Worm (Caenorhabditis elegans): ENCODE results near the gene rsp-4.

Gene rsp-4

DNA sequence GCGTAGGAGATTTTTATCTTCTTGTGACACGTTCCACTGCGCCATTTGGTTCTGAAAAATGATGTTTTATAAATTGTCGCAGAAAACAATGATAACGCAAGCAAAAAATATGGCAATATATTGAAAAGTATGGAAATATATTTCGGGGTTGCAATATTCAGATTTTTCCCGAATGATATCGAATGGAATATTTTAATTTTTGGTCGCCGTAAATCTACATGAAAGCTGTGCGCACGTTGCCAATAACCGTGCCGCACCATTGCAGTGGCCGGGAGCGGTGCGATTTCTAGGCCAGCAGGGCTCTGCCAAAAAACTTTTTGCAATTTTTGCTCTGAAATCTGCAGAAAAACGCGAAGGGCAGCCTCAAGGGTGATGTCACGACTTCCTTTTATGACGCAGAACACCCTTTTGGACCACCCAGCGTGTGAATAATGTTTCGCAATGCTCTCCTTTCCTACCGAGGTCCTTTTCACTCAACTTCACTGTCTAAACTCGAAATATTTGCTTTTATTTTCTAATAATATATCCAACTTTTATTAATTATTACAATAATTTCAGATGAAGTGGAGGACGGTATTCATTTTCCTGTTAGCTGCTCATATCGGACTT lies 30.4 kb downstream of the rsp-4 start, which contains the start of the genes F09E5.11 and bmy-1 (continued):
- TF ChIP-seq dox-1 (GFP tag; IDR thresholded peaks at IDR 0.05), result peak; percentile 96
- peak; percentile 84 for TF ChIP-seq unc-130 (GFP tag; optimal IDR thresholded peaks at IDR 0.05)
- no peak for TF ChIP-seq attf-6 (GFP tag; IDR thresholded peaks at IDR 0.05)
- TF ChIP-seq tlf-1 (GFP tag; optimal IDR thresholded peaks at IDR 0.05), result peak; percentile 61
- TF ChIP-seq him-1 (tag; optimal IDR thresholded peaks at IDR 0.05), result no peak
- TF ChIP-seq K12H6.12 (tag; optimal IDR thresholded peaks at IDR 0.05), result peak; percentile 80
- TF ChIP-seq ztf-28 (GFP tag; IDR thresholded peaks at IDR 0.05), result peak; percentile 77
- TF ChIP-seq F57A8.1 (GFP tag; optimal IDR thresholded peaks at IDR 0.05), result no peak
- TF ChIP-seq dpff-1 (tag; optimal IDR thresholded peaks at IDR 0.05), result no peak
- TF ChIP-seq nhr-27 (tag; optimal IDR thresholded peaks at IDR 0.05), result no peak
- TF ChIP-seq let-607 (tag; optimal IDR thresholded peaks at IDR 0.05), result peak in 1 of 2 experiments; percentile 45
- TF ChIP-seq athp-1 (tag; optimal IDR thresholded peaks at IDR 0.05), result peak; percentile 73
- TF ChIP-seq Y79H2A.3 (GFP tag; conservative IDR thresholded peaks at IDR 0.05), result no peak
- 0 out of 2 replicates have a peak, but pooled peaks have one; percentile 48 for TF ChIP-seq Y95B8A.8 (GFP tag; IDR thresholded peaks at IDR 0.05)
- TF ChIP-seq D2030.7 (GFP tag; IDR thresholded peaks at IDR 0.05), result peak; percentile 79
- TF ChIP-seq lsy-27 (tag; optimal IDR thresholded peaks at IDR 0.05; ENCODE audit: borderline replicate concordance, insufficient read depth), result no peak
- peak; percentile 68 for TF ChIP-seq ceh-91 (GFP tag; IDR thresholded peaks at IDR 0.05)
- peak; percentile 67 for TF ChIP-seq nhr-80 (tag; optimal IDR thresholded peaks at IDR 0.05)
- TF ChIP-seq akir-1 (GFP tag; optimal IDR thresholded peaks at IDR 0.05), result peak; percentile 73
- TF ChIP-seq nfya-2 (GFP tag; IDR thresholded peaks at IDR 0.05), result no peak
- TF ChIP-seq bed-2 (GFP tag; IDR thresholded peaks at IDR 0.05), result peak; percentile 94
- peak; percentile 64 for TF ChIP-seq tbp1 (GFP tag; optimal IDR thresholded peaks at IDR 0.05)
- peak; percentile 74 for TF ChIP-seq ccch-3 (GFP tag; optimal IDR thresholded peaks at IDR 0.05)
- 0 out of 2 replicates have a peak, but pooled peaks have one; percentile 39 for TF ChIP-seq ceh-40 (GFP tag; IDR thresholded peaks at IDR 0.05)
- peak; percentile 69 for TF ChIP-seq ztf-18 (tag; optimal IDR thresholded peaks at IDR 0.05)
- TF ChIP-seq cebp-2 (GFP tag; IDR thresholded peaks at IDR 0.05), result no peak
- peak; percentile 91 for TF ChIP-seq ceh-27 (GFP tag; optimal IDR thresholded peaks at IDR 0.05)
- no peak for TF ChIP-seq fkh-3 (tag; optimal IDR thresholded peaks at IDR 0.05)
- TF ChIP-seq nhr-90 (tag; optimal IDR thresholded peaks at IDR 0.05), result no peak
- peak; percentile 73 for TF ChIP-seq B0336.3 (GFP tag; IDR thresholded peaks at IDR 0.05)
- peak; percentile 77; the same call in 1 of the 2 replicates for TF ChIP-seq B0019.2 (GFP tag; conservative IDR thresholded peaks at IDR 0.05)
- TF ChIP-seq repo-1 (tag; optimal IDR thresholded peaks at IDR 0.05), result no peak
- peak; percentile 83 for TF ChIP-seq aptf-2 (GFP tag; conservative IDR thresholded peaks at IDR 0.05)
- TF ChIP-seq madf-10 (tag; optimal IDR thresholded peaks at IDR 0.05), result peak; percentile 61
- no peak for TF ChIP-seq tbx-9 (tag; optimal IDR thresholded peaks at IDR 0.05; ENCODE audit: borderline replicate concordance)
- no peak for TF ChIP-seq hlh-26 (GFP tag; conservative IDR thresholded peaks at IDR 0.05)
- no peak for TF ChIP-seq pha-4 (tag; optimal IDR thresholded peaks at IDR 0.05)
- no peak for TF ChIP-seq mel-28 (tag; optimal IDR thresholded peaks at IDR 0.05; ENCODE audit: borderline replicate concordance)
- peak; percentile 81 for TF ChIP-seq cebp-1 (GFP tag; IDR thresholded peaks at IDR 0.05)
- TF ChIP-seq cebp-1 (tag; optimal IDR thresholded peaks at IDR 0.05), result peak; percentile 92
- no peak for TF ChIP-seq Y56A3A.18 (GFP tag; IDR thresholded peaks at IDR 0.05)
- peak; percentile 80 for TF ChIP-seq ZK185.1 (tag; optimal IDR thresholded peaks at IDR 0.05; ENCODE audit: poor library complexity, severe bottlenecking)
- TF ChIP-seq ztf-3 (GFP tag; optimal IDR thresholded peaks at IDR 0.05), result no peak
- TF ChIP-seq ztf-22 (GFP tag; optimal IDR thresholded peaks at IDR 0.05), result no peak
- TF ChIP-seq B0035.1 (tag; optimal IDR thresholded peaks at IDR 0.05), result peak; percentile 9
- peak; percentile 84 for TF ChIP-seq mcd-1 (GFP tag; IDR thresholded peaks at IDR 0.05)
- peak; percentile 50; the same call in 1 of the 2 replicates for TF ChIP-seq attf-3 (GFP tag; conservative IDR thresholded peaks at IDR 0.05)

Measured in whole organism, young adult.